Worm (Caenorhabditis elegans) whole organism, L3 larva: ENCODE results near the gene cpna-5.

Experiments used
- R02D3.7 ChIP-seq: fragments of 150-350 bp; optimal IDR thresholded peaks from 2 replicates; lab custom pipeline; 2014; ENCODE audit warnings: missing biosample characterization, missing genetic modification characterization
- ZK546.5 ChIP-seq: sonication (generic microtip); optimal IDR thresholded peaks from 2 replicates; lab custom pipeline; 2017; ENCODE audit warnings: missing biosample characterization, missing genetic modification characterization
- aly-2 ChIP-seq: fragments of 150-350 bp; optimal IDR thresholded peaks from 2 replicates; lab custom pipeline; 2014; ENCODE audit warnings: missing biosample characterization, missing genetic modification characterization
- ama-1 ChIP-seq: fragments of 150-350 bp; optimal IDR thresholded peaks from 2 replicates; lab custom pipeline; 2018
- ceh-16 ChIP-seq: sonication (generic microtip); optimal IDR thresholded peaks from 2 replicates; lab custom pipeline; 2017; ENCODE audit warnings: missing biosample characterization, missing genetic modification characterization
- ceh-28 ChIP-seq: fragments of 150-350 bp; optimal IDR thresholded peaks from 2 replicates; lab custom pipeline; 2014; ENCODE audit warnings: missing biosample characterization, missing genetic modification reagents, missing genetic modification characterization
- ceh-9 ChIP-seq: sonication (generic microtip); optimal IDR thresholded peaks from 2 replicates; lab custom pipeline; 2018; ENCODE audit warnings: missing biosample characterization, missing genetic modification characterization
- daf-12 ChIP-seq: fragments of 150-350 bp; optimal IDR thresholded peaks from 2 replicates; lab custom pipeline; 2014; ENCODE audit warnings: missing biosample characterization, missing genetic modification reagents, missing genetic modification characterization
- egl-27 ChIP-seq: sonication (generic microtip); optimal IDR thresholded peaks from 4 replicates; lab custom pipeline; 2017; ENCODE audit warnings: missing biosample characterization, missing genetic modification reagents, missing genetic modification characterization
- egl-5 ChIP-seq: fragments of 150-350 bp; optimal IDR thresholded peaks from 2 replicates; lab custom pipeline; 2017; ENCODE audit warnings: missing biosample characterization, missing genetic modification reagents, missing genetic modification characterization, inconsistent platforms
- elt-1 ChIP-seq: fragments of 150-350 bp; optimal IDR thresholded peaks from 2 replicates; lab custom pipeline; 2014; ENCODE audit warnings: missing biosample characterization, missing genetic modification characterization
- elt-2 ChIP-seq: sonication (generic microtip); optimal IDR thresholded peaks from 2 replicates; lab custom pipeline; 2016; ENCODE audit warnings: missing genetic modification reagents, mild to moderate bottlenecking, missing genetic modification characterization, missing compliant biosample characterization
- elt-3 ChIP-seq, 3 experiments: fragments of 150-350 bp in 1 of 3; sonication (generic microtip) in 2 of 3; optimal IDR thresholded peaks; 2 replicates in 2 of 3; 4 replicates in 1 of 3; lab custom pipeline; 2014 to 2017; ENCODE audit warnings: missing biosample characterization in 3 of 3, missing genetic modification characterization in 3 of 3
- eor-1 ChIP-seq, 2 experiments: fragments of 150-350 bp; optimal IDR thresholded peaks; 2 replicates each; lab custom pipeline; 2014 to 2018; ENCODE audit warnings: missing biosample characterization in 2 of 2, missing genetic modification characterization in 2 of 2
- fkh-10 ChIP-seq: sonication (generic microtip); optimal IDR thresholded peaks from 2 replicates; lab custom pipeline; 2017; ENCODE audit warnings: missing biosample characterization, missing genetic modification reagents, missing genetic modification characterization
- fkh-2 ChIP-seq: fragments of 150-350 bp; optimal IDR thresholded peaks from 2 replicates; lab custom pipeline; 2014; ENCODE audit warnings: missing biosample characterization, missing genetic modification reagents, missing genetic modification characterization
- hmg-11 ChIP-seq: sonication (generic microtip); optimal IDR thresholded peaks from 2 replicates; lab custom pipeline; 2016; ENCODE audit warnings: missing genetic modification characterization, missing compliant biosample characterization
- lin-15B ChIP-seq: fragments of 150-350 bp; optimal IDR thresholded peaks from 2 replicates; lab custom pipeline; 2014; ENCODE audit warnings: missing biosample characterization, missing genetic modification characterization
- lin-39 ChIP-seq: fragments of 150-350 bp; optimal IDR thresholded peaks from 2 replicates; lab custom pipeline; 2018; ENCODE audit warnings: missing biosample characterization, missing genetic modification reagents, missing genetic modification characterization
- lsy-12 ChIP-seq: sonication (generic microtip); optimal IDR thresholded peaks from 2 replicates; lab custom pipeline; 2016; ENCODE audit warnings: mild to moderate bottlenecking, missing genetic modification characterization, missing compliant biosample characterization
- mdl-1 ChIP-seq: fragments of 150-350 bp; optimal IDR thresholded peaks from 2 replicates; lab custom pipeline; 2014; ENCODE audit warnings: missing biosample characterization, missing genetic modification characterization
- nfya-1 ChIP-seq: sonication (generic microtip); optimal IDR thresholded peaks from 2 replicates; lab custom pipeline; 2017; ENCODE audit warnings: missing genetic modification characterization, mild to moderate bottlenecking, missing compliant biosample characterization, antibody characterized with exemption, moderate library complexity; ENCODE audit not compliant: insufficient read depth
- nhr-11 ChIP-seq: fragments of 150-350 bp; optimal IDR thresholded peaks from 2 replicates; lab custom pipeline; 2014; ENCODE audit warnings: missing biosample characterization, missing genetic modification characterization
- nhr-23 ChIP-seq: fragments of 150-350 bp; optimal IDR thresholded peaks from 2 replicates; lab custom pipeline; 2014; ENCODE audit warnings: missing biosample characterization, missing genetic modification reagents, missing genetic modification characterization
- nhr-237 ChIP-seq: fragments of 150-350 bp; optimal IDR thresholded peaks from 2 replicates; lab custom pipeline; 2014; ENCODE audit warnings: missing biosample characterization, missing genetic modification characterization
- nhr-25 ChIP-seq: sonication (generic microtip); optimal IDR thresholded peaks from 2 replicates; lab custom pipeline; 2017; ENCODE audit warnings: missing biosample characterization, missing genetic modification characterization
- nhr-28 ChIP-seq: fragments of 150-350 bp; optimal IDR thresholded peaks from 2 replicates; lab custom pipeline; 2014; ENCODE audit warnings: missing biosample characterization, missing genetic modification characterization
- nhr-43 ChIP-seq: sonication (generic microtip); optimal IDR thresholded peaks from 2 replicates; lab custom pipeline; 2016; ENCODE audit warnings: mild to moderate bottlenecking, missing genetic modification characterization, missing compliant biosample characterization; ENCODE audit not compliant: poor library complexity, severe bottlenecking
- nhr-67 ChIP-seq: fragments of 150-350 bp; optimal IDR thresholded peaks from 2 replicates; lab custom pipeline; 2014; ENCODE audit warnings: missing biosample characterization, missing genetic modification characterization
- nhr-77 ChIP-seq: fragments of 150-350 bp; optimal IDR thresholded peaks from 2 replicates; lab custom pipeline; 2014; ENCODE audit warnings: missing biosample characterization, missing genetic modification characterization
- pha-4 ChIP-seq: fragments of 150-350 bp; optimal IDR thresholded peaks from 2 replicates; lab custom pipeline; 2014; ENCODE audit warnings: missing biosample characterization, missing genetic modification reagents, missing genetic modification characterization
- pqm-1 ChIP-seq: fragments of 150-350 bp; optimal IDR thresholded peaks from 2 replicates; lab custom pipeline; 2017; ENCODE audit warnings: missing biosample characterization, missing genetic modification characterization, inconsistent platforms
- skn-1 ChIP-seq: fragments of 150-350 bp; optimal IDR thresholded peaks from 2 replicates; lab custom pipeline; 2014; ENCODE audit warnings: missing biosample characterization, missing genetic modification characterization
- snpc-4 ChIP-seq: fragments of 150-350 bp; optimal IDR thresholded peaks from 2 replicates; lab custom pipeline; 2014; ENCODE audit warnings: missing biosample characterization, missing genetic modification characterization
- unc-39 ChIP-seq: sonication (generic microtip); optimal IDR thresholded peaks from 4 replicates; lab custom pipeline; 2017; ENCODE audit warnings: missing biosample characterization, missing genetic modification characterization
- unc-62 ChIP-seq: fragments of 150-350 bp; sonication (generic microtip); optimal IDR thresholded peaks from 4 replicates; lab custom pipeline; 2014; ENCODE audit warnings: missing biosample characterization, missing genetic modification reagents, missing genetic modification characterization
- zag-1 ChIP-seq: fragments of 150-350 bp; optimal IDR thresholded peaks from 2 replicates; lab custom pipeline; 2014; ENCODE audit warnings: missing biosample characterization, missing genetic modification characterization
- ztf-11 ChIP-seq: fragments of 150-350 bp; optimal IDR thresholded peaks from 2 replicates; lab custom pipeline; 2014; ENCODE audit warnings: missing biosample characterization, missing genetic modification characterization
- ztf-4 ChIP-seq: fragments of 150-350 bp; optimal IDR thresholded peaks from 2 replicates; lab custom pipeline; 2014; ENCODE audit warnings: missing biosample characterization, missing genetic modification characterization

The cpna-5 gene

DNA sequence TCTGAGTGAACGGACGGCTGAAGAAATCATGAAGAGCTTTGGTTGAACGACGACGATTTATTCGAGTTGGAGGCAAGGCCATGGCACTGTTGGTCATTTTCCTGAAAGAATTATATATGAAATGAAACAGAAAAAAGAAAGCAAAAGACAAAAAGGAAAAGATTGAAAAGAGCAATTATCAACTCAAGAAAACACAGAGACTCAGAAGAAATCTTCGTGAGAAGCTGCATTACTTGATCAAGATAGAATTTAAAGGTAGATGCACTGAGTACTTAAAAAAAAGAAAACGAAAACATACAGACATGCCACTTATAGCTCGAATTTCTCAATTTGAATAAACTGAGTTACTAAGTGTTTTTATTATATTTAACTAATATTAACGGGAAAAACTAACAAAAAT lies at the start of gene cpna-5:
Gene cpna-5, minus strand, starts transcription at position 101 of the 400 bp plus-strand sequence.
- no peak for TF ChIP-seq skn-1 (tag; lab: Kevin White, UChicago)
- no peak for TF ChIP-seq R02D3.7 (tag; lab: Kevin White, UChicago)
- no peak for TF ChIP-seq daf-12 (tag; lab: Kevin White, UChicago)
- no peak for TF ChIP-seq nhr-23 (tag; lab: Kevin White, UChicago)
- no peak for TF ChIP-seq mdl-1
- TF ChIP-seq nhr-25 (tag; lab: Kevin White, UChicago): no peak
- TF ChIP-seq eor-1 (tag; optimal IDR thresholded peaks at IDR 0.05; lab: Kevin White, UChicago): no peak
- no peak for TF ChIP-seq egl-5 (tag; lab: Kevin White, UChicago)
- TF ChIP-seq unc-62 (GFP tag; lab: Kevin White, UChicago): no peak
- TF ChIP-seq nhr-77: no peak
- TF ChIP-seq lsy-12 (tag; lab: Kevin White, UChicago): no peak
- TF ChIP-seq ztf-11 (tag; lab: Kevin White, UChicago): no peak
- no peak for TF ChIP-seq pha-4 (tag; lab: Kevin White, UChicago)
- no peak for TF ChIP-seq nhr-28 (tag; lab: Kevin White, UChicago)

DNA sequence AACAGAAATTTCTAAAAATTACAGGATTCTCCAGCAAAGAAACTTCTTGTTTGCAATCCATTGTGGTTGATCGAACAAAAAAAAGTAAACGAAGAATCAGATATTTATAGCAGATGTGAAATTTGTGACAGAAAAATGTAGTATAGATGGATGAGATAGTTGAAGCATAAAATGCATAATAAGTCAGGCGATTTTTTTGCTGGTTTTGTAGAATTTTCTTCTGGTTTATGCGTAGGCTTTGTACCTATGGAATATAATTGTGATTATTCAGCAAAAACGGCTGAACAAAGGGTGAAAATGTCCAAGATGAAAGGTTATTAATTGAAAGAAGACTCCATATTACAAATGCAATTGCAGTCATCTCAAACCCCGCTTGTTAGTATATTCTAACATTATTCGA lies 47.1 kb upstream of the cpna-5 start, which contains the start of gene srh-39:
Gene srh-39, minus strand, starts transcription at position 101 of the 400 bp plus-strand sequence.
- TF ChIP-seq elt-3 (tag; optimal IDR thresholded peaks at IDR 0.05; lab: Kevin White, UChicago) (no peak), aly-2 (no peak), snpc-4 (tag; lab: Kevin White, UChicago) (no peak), unc-39 (tag; lab: Kevin White, UChicago) (no peak)

DNA sequence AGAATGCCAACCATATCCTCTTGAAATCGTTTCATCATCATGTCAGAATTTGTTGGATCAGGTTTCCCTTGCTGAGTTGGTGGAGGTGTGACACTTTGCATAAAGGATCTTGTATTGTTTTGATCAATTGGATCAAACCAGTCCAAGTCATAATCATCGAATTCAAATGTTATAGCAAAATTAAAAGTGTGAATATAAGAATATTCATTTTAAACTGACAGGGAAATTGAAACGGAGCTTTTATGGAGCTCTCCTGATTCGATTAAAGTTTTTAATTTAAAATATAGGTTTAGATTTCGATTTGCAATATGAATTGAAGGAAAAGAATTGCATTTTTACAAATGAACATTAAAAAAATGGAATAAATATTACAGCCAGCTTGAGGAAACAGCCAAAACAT lies 45.2 kb upstream of the cpna-5 start, which contains the start of gene B0228.9:
Gene B0228.9, minus strand, starts transcription at position 101 of the 400 bp plus-strand sequence.
- TF ChIP-seq unc-39 (tag; lab: Kevin White, UChicago) (no peak), zag-1 (tag; lab: Kevin White, UChicago) (no peak), ztf-4 (no peak), nhr-67 (tag; lab: Kevin White, UChicago) (no peak)

DNA sequence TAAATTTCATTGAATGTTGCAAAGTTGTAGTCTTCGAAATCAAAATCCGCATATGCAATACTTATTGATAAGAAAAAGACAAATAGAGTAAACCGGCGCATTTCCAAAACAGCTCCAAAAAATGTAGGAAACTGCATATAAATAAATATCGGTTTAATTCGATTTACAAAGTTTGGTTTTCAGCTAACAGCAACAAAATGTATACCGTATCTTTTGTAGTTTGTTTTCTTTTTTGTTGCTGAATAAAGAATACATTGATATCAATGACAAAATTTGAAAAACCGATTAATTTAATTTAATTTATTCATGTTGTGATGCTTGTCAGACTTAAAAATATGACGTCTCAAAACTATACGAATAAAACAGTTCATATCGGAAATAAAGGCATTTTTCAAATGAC lies 43.0 kb upstream of the cpna-5 start, which contains the start of gene B0228.8:
Gene B0228.8, minus strand, starts transcription at position 101 of the 400 bp plus-strand sequence.
- TF ChIP-seq nhr-77: no peak
- no peak for TF ChIP-seq ztf-11 (tag; lab: Kevin White, UChicago)
- TF ChIP-seq pha-4 (tag; lab: Kevin White, UChicago): no peak
- no peak for TF ChIP-seq nhr-11 (tag; lab: Kevin White, UChicago)
- TF ChIP-seq ceh-28 (tag; lab: Kevin White, UChicago): no peak

DNA sequence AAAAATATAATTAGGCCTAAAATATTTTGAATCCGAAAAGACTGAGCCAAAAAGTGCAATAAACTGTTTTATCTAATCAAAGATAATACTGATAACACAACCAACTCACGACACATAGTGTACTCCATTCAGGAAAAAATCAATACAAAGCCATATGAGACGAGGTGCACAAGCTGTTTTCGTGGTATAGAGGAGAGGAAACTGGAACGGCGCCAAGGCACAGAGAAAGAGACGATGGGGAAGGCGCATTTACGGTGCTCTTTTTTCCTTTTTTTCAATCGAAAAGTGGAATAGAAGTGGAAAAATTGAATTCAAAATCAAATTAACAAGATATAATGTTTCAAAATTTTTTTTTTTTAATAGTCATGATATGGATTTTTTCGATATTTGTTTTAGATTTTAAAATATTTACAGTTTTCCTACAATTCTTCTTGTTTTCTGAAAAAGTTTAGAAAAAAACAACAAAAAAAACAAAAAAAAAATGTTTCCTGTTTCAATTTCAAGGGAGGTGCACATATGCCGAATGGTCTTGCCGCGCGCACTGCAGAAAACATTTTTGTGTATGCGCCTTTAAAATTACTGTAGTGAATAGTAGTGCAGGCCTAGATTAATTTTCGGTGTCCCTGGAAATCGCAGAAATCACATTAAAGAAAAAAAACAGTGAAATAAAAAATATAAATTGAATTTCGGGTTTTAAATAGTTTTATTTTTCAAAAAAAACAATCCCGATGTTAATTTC lies 40.2 kb upstream of the cpna-5 start, which contains the start of gene B0228.7:
Gene B0228.7, minus strand, starts transcription at position 627 of the 739 bp plus-strand sequence.
- TF ChIP-seq pqm-1 (tag; lab: Kevin White, UChicago) (peak; percentile 38), pha-4 (tag; lab: Kevin White, UChicago) (peak; percentile 64), hmg-11 (peak; percentile 10), eor-1 (tag; optimal IDR thresholded peaks at IDR 0.05; lab: Kevin White, UChicago) (no peak), lin-39 (peak; percentile 7), nfya-1 (tag; lab: Kevin White, UChicago) (peak; percentile 49), ama-1 (lab: Kevin White, UChicago) (peak; percentile 30), lin-15B (tag; lab: Kevin White, UChicago) (peak; percentile 22), fkh-2 (tag; lab: Kevin White, UChicago) (no peak), ceh-28 (tag; lab: Kevin White, UChicago) (peak; percentile 24), elt-2 (tag; lab: Kevin White, UChicago) (peak; percentile 78), egl-5 (tag; lab: Kevin White, UChicago) (no peak)

DNA sequence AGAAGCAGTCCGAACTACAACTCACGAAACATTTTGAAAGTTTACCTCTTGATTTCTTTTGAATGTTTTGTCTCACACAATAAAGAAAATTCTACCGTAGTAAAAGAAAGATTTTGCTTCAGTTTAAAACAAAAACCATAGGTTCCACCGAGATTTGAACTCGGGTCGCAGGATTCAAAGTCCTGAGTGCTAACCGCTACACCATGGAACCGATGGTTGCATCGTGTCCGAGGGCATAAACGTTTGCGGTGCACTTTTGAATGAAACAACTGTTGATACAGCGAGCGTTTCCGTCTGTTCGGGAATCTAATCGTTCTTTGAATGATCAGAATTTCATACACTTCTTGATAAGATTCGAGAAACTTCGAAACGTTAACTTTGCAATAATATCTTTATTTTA lies 38.4 kb upstream of the cpna-5 start:
- TF ChIP-seq ceh-16 (tag; lab: Kevin White, UChicago): no peak
- no peak for TF ChIP-seq nhr-77
- no peak for TF ChIP-seq pha-4 (tag; lab: Kevin White, UChicago)
- TF ChIP-seq unc-62 (GFP tag; lab: Kevin White, UChicago): no peak
- no peak for TF ChIP-seq unc-39 (tag; lab: Kevin White, UChicago)
- peak; percentile 59 for TF ChIP-seq pqm-1 (tag; lab: Kevin White, UChicago)
- peak; percentile 40 for TF ChIP-seq lsy-12 (tag; lab: Kevin White, UChicago)
- TF ChIP-seq ceh-9 (tag; lab: Kevin White, UChicago): no peak
- no peak for TF ChIP-seq fkh-10 (GFP tag; lab: Kevin White, UChicago)
- TF ChIP-seq egl-27: no peak
- TF ChIP-seq R02D3.7 (tag; lab: Kevin White, UChicago): peak; percentile 13
- no peak for TF ChIP-seq nhr-237 (tag; lab: Kevin White, UChicago)
- peak; percentile 34 for TF ChIP-seq nhr-25 (tag; lab: Kevin White, UChicago)
- TF ChIP-seq nhr-23 (tag; lab: Kevin White, UChicago): no peak
- no peak for TF ChIP-seq ZK546.5
- TF ChIP-seq skn-1 (tag; lab: Kevin White, UChicago): peak; percentile 26
- TF ChIP-seq zag-1 (tag; lab: Kevin White, UChicago): no peak
- TF ChIP-seq nhr-43 (tag; lab: Kevin White, UChicago): peak; percentile 57
- no peak for TF ChIP-seq elt-1
- peak; percentile 89 for TF ChIP-seq ama-1 (lab: Kevin White, UChicago)
- TF ChIP-seq nfya-1 (tag; lab: Kevin White, UChicago): peak; percentile 57
- no peak for TF ChIP-seq lin-39
